Worm (Caenorhabditis elegans): ENCODE data around the gene D1079.1.

- TF ChIP-seq ztf-11 (tag; optimal IDR thresholded peaks at IDR 0.05) (no peak), hif-1 (tag; optimal IDR thresholded peaks at IDR 0.05) (no peak), ces-1 (GFP tag; optimal IDR thresholded peaks at IDR 0.05) (no peak), nhr-111 (GFP tag; optimal IDR thresholded peaks at IDR 0.05) (no peak), lsy-2 (tag; optimal IDR thresholded peaks at IDR 0.05) (no peak), nhr-25 (tag; optimal IDR thresholded peaks at IDR 0.05; ENCODE audit: borderline replicate concordance, insufficient read depth) (no peak)
Measured at ce11 chrX:4427387-4427786, 24.4 kb downstream of the D1079.1 start.
